Worm (Caenorhabditis elegans) whole organism, L1 larva: ENCODE measurements around the gene sri-33.
"Not testable (repeated sequence)": the region's sequence is repeated elsewhere in the genome, so short reads cannot be mapped to it uniquely, and the experiment has no call there.

Experiments used
- F16B12.6 ChIP-seq: fragments of 150-350 bp; optimal IDR thresholded peaks from 2 replicates; lab custom pipeline; 2014; ENCODE audit warnings: missing biosample characterization, missing genetic modification characterization
- aha-1 ChIP-seq: fragments of 150-350 bp; optimal IDR thresholded peaks from 2 replicates; lab custom pipeline; 2014; ENCODE audit warnings: missing biosample characterization, missing genetic modification characterization
- blmp-1 ChIP-seq: fragments of 150-350 bp; optimal IDR thresholded peaks from 2 replicates; lab custom pipeline; 2014; ENCODE audit warnings: missing biosample characterization, missing genetic modification characterization
- ceh-8 ChIP-seq: fragments of 200-800 bp; sonication (Bioruptor generic); optimal IDR thresholded peaks from 2 replicates; lab custom pipeline; 2018; ENCODE audit warnings: mild to moderate bottlenecking, missing genetic modification characterization, moderate library complexity, missing compliant biosample characterization
- ceh-82 ChIP-seq, 3 experiments: fragments of 150-350 bp in 1 of 3; sonication (generic microtip) in 2 of 3; optimal IDR thresholded peaks; 2 replicates each; lab custom pipeline; 2014 to 2017; ENCODE audit warnings: missing biosample characterization in 3 of 3, missing genetic modification characterization in 3 of 3
- ceh-88 ChIP-seq: fragments of 200-800 bp; sonication (Bioruptor generic); IDR thresholded peaks from 2 replicates; pipeline ENCODE4 v1.3.6; 2022; ENCODE audit warnings: missing genetic modification characterization, missing compliant biosample characterization
- ceh-90 ChIP-seq: sonication (generic microtip); optimal IDR thresholded peaks from 2 replicates; lab custom pipeline; 2016; ENCODE audit warnings: missing genetic modification characterization, missing compliant biosample characterization
- dpl-1 ChIP-seq, 3 experiments: fragments of 150-350 bp in 2 of 3; sonication (generic microtip) in 1 of 3; optimal IDR thresholded peaks; 2 replicates each; lab custom pipeline; 2014 to 2017; ENCODE audit warnings: missing biosample characterization in 3 of 3, missing genetic modification characterization in 3 of 3, missing genetic modification reagents in 3 of 3
- efl-1 ChIP-seq, 4 experiments: fragments of 150-350 bp; optimal IDR thresholded peaks in 3 of 4; peaks in 1 of 4; 1 replicate in 1 of 4; 2 replicates in 3 of 4; lab custom pipeline; 2014; ENCODE audit warnings: missing biosample characterization in 2 of 4, missing genetic modification characterization in 2 of 4, missing genetic modification reagents in 2 of 4
- efl-3 ChIP-seq: fragments of 200-800 bp; sonication (Bioruptor generic); optimal IDR thresholded peaks from 2 replicates; lab custom pipeline; 2018; ENCODE audit warnings: mild to moderate bottlenecking, missing genetic modification characterization, missing compliant biosample characterization
- egl-27 ChIP-seq, 2 experiments: fragments of 150-350 bp in 1 of 2; sonication (generic microtip); optimal IDR thresholded peaks; 3 replicates each; lab custom pipeline; 2017 to 2018; ENCODE audit warnings: missing biosample characterization in 2 of 2, missing genetic modification characterization in 2 of 2, missing genetic modification reagents in 2 of 2
- elt-2 ChIP-seq: sonication (generic microtip); optimal IDR thresholded peaks from 2 replicates; lab custom pipeline; 2016; ENCODE audit warnings: missing genetic modification characterization, mild to moderate bottlenecking, inconsistent platforms, missing compliant biosample characterization, missing genetic modification reagents
- fkh-10 ChIP-seq: sonication (generic microtip); optimal IDR thresholded peaks from 2 replicates; lab custom pipeline; 2017; ENCODE audit warnings: missing biosample characterization, missing genetic modification reagents, missing genetic modification characterization
- hpl-2 ChIP-seq: fragments of 150-350 bp; optimal IDR thresholded peaks from 2 replicates; lab custom pipeline; 2014; ENCODE audit warnings: missing biosample characterization, missing genetic modification reagents, missing genetic modification characterization
- irx-1 ChIP-seq: sonication (generic microtip); optimal IDR thresholded peaks from 2 replicates; lab custom pipeline; 2016; ENCODE audit warnings: missing genetic modification characterization, missing compliant biosample characterization
- jun-1 ChIP-seq: fragments of 150-350 bp; optimal IDR thresholded peaks from 2 replicates; lab custom pipeline; 2014; ENCODE audit warnings: missing biosample characterization, missing genetic modification reagents, missing genetic modification characterization
- lin-15B ChIP-seq: fragments of 150-350 bp; sonication (generic microtip); optimal IDR thresholded peaks from 3 replicates; lab custom pipeline; 2014; ENCODE audit warnings: missing biosample characterization, missing genetic modification characterization
- lin-35 ChIP-seq, 2 experiments: fragments of 150-350 bp; optimal IDR thresholded peaks; 2 replicates each; lab custom pipeline; 2014; ENCODE audit warnings: missing biosample characterization in 2 of 2, missing genetic modification characterization in 2 of 2, missing genetic modification reagents in 2 of 2
- lin-39 ChIP-seq: fragments of 150-350 bp; optimal IDR thresholded peaks from 2 replicates; lab custom pipeline; 2014; ENCODE audit warnings: missing biosample characterization, missing genetic modification reagents, missing genetic modification characterization
- lsy-2 ChIP-seq, 2 experiments: fragments of 150-350 bp; optimal IDR thresholded peaks; 2 replicates each; lab custom pipeline; 2014; ENCODE audit warnings: missing biosample characterization in 2 of 2, missing genetic modification characterization in 2 of 2
- mef-2 ChIP-seq: fragments of 150-350 bp; optimal IDR thresholded peaks from 2 replicates; lab custom pipeline; 2014; ENCODE audit warnings: missing biosample characterization, missing genetic modification characterization
- mep-1 ChIP-seq: fragments of 150-350 bp; optimal IDR thresholded peaks from 2 replicates; lab custom pipeline; 2014; ENCODE audit warnings: missing biosample characterization, missing genetic modification characterization
- nhr-19 ChIP-seq: fragments of 200-800 bp; sonication (Bioruptor generic); conservative IDR thresholded peaks from 2 replicates; pipeline ENCODE4 v1.3.6; 2022; ENCODE audit warnings: missing genetic modification characterization, missing compliant biosample characterization
- nhr-90 ChIP-seq: sonication (generic microtip); optimal IDR thresholded peaks from 2 replicates; lab custom pipeline; 2016; ENCODE audit warnings: mild to moderate bottlenecking, missing genetic modification characterization, missing compliant biosample characterization; ENCODE audit not compliant: poor library complexity
- rnt-1 ChIP-seq: sonication (generic microtip); optimal IDR thresholded peaks from 2 replicates; lab custom pipeline; 2016; ENCODE audit warnings: mild to moderate bottlenecking, missing genetic modification characterization, moderate library complexity, missing compliant biosample characterization
- snu-23 ChIP-seq: sonication (generic microtip); optimal IDR thresholded peaks from 2 replicates; lab custom pipeline; 2016; ENCODE audit warnings: missing genetic modification characterization, missing compliant biosample characterization
- sptf-1 ChIP-seq: fragments of 150-350 bp; optimal IDR thresholded peaks from 2 replicates; lab custom pipeline; 2014; ENCODE audit warnings: missing biosample characterization, missing genetic modification characterization
- swsn-7 ChIP-seq: sonication (generic microtip); optimal IDR thresholded peaks from 2 replicates; lab custom pipeline; 2016; ENCODE audit warnings: missing genetic modification characterization, missing compliant biosample characterization
- tbx-2 ChIP-seq: sonication (generic microtip); optimal IDR thresholded peaks from 2 replicates; lab custom pipeline; 2016; ENCODE audit warnings: missing genetic modification characterization, missing compliant biosample characterization
- unc-30 ChIP-seq: sonication (generic microtip); optimal IDR thresholded peaks from 2 replicates; lab custom pipeline; 2017; ENCODE audit warnings: missing biosample characterization, missing genetic modification characterization
- vab-15 ChIP-seq: sonication (generic microtip); optimal IDR thresholded peaks from 2 replicates; lab custom pipeline; 2017; ENCODE audit warnings: missing genotype, mild to moderate bottlenecking, missing genetic modification characterization, missing compliant biosample characterization
- xbp-1 ChIP-seq: sonication (generic microtip); optimal IDR thresholded peaks from 2 replicates; lab custom pipeline; 2016; ENCODE audit warnings: missing genetic modification characterization, missing compliant biosample characterization
- zag-1 ChIP-seq: fragments of 150-350 bp; optimal IDR thresholded peaks from 2 replicates; lab custom pipeline; 2014; ENCODE audit warnings: missing biosample characterization, missing genetic modification characterization
- ztf-11 ChIP-seq, 2 experiments: sonication (generic microtip); optimal IDR thresholded peaks; 2 replicates each; lab custom pipeline; 2016 to 2017; ENCODE audit warnings: missing genetic modification characterization in 2 of 2, missing biosample characterization in 1 of 2, missing compliant biosample characterization in 1 of 2
- ztf-4 ChIP-seq: fragments of 150-350 bp; optimal IDR thresholded peaks from 2 replicates; lab custom pipeline; 2014; ENCODE audit warnings: missing biosample characterization, missing genetic modification characterization

Gene sri-33

DNA sequence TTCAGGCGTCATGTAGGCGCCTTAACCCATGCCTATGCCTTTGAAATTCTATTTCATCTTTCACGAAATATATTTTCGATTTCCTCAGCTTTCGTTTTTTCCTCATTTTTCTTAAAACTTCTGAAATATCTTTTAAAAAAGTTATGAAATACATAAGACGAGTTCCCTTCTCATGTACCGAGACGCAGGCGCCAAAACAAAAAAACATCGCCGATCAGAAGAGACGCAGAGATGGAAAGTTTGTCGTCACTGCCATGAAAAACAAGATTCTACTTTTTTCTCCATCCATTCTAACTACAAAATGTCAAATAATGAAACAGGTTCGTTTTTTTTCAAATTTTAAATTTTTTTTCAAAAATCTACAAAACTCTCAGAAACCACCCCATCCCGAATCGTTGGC lies 27.6 kb downstream of the sri-33 start, which contains the start of gene chil-24 (continued):
- TF ChIP-seq ztf-11 (tag; optimal IDR thresholded peaks at IDR 0.05; lab: Kevin White, UChicago) (no peak), jun-1 (tag; lab: Kevin White, UChicago) (no peak), lin-15B (tag; lab: Kevin White, UChicago) (no peak), egl-27 (tag; optimal IDR thresholded peaks at IDR 0.05; lab: Kevin White, UChicago) (no peak), ceh-8 (GFP tag; lab: Kevin White, UChicago) (no peak), ceh-90 (no peak)

DNA sequence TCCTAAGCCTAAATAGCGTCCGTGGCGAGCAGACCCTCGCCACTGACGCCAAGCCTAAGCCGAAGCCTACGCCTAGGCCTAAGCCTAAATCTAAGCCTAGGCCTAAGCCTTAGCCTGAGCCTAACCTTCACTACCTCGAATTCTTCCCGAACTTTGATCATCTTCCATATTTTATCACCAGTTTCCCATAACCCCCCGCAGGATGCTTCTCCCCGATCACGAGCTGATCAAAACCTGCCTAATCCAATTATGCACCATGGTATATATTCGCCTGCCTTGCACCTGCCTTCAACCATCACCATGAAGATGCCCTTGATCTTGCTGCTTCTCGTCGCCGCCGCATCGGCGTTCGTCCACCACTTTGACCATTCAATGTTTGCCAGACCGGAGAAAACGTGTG lies 29.9 kb downstream of the sri-33 start, which contains the start of gene ins-31:
Gene ins-31 (plus strand): TSS at position 301 of the 400 bp plus-strand sequence.
- TF ChIP-seq nhr-19 (GFP tag; lab: Robert Waterston, UW); lsy-2 (tag; optimal IDR thresholded peaks at IDR 0.05; lab: Kevin White, UChicago); unc-30 (tag; lab: Kevin White, UChicago): not testable (repeated sequence)
- TF ChIP-seq, all 84 proteins: peak for 0; not testable (repeated sequence) for 84

DNA sequence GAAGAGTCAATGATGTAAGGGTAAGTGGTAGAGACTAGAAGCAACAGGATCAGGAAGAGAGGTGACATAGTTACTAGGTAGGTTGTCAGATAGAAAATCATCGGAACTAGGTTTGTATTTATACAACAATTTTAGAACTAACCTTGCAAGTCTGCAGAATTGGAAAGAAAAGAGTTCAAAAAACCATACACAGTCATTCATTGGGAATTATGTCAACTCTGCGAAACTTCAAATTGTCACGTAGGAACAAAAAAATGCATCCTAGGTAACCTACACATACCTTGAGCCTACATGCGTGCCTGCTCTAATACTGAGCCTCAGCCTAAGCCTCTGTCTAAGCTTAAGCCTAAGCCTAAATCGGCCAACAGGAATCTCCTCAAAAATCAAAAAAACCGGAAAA lies 30.3 kb downstream of the sri-33 start, which contains the start of gene ins-19:
Gene ins-19 (minus strand): TSS at position 101 of the 400 bp plus-strand sequence.
- TF ChIP-seq elt-2 = no peak
- no peak for TF ChIP-seq jun-1 (tag; lab: Kevin White, UChicago)
- no peak for TF ChIP-seq fkh-10 (GFP tag; lab: Kevin White, UChicago)
- TF ChIP-seq efl-3 (GFP tag; lab: Kevin White, UChicago) = no peak
- no peak for TF ChIP-seq zag-1 (tag; lab: Kevin White, UChicago)
- no peak for TF ChIP-seq ztf-4 (tag; lab: Kevin White, UChicago)
- TF ChIP-seq ceh-88 (GFP tag; lab: Robert Waterston, UW) = no peak

DNA sequence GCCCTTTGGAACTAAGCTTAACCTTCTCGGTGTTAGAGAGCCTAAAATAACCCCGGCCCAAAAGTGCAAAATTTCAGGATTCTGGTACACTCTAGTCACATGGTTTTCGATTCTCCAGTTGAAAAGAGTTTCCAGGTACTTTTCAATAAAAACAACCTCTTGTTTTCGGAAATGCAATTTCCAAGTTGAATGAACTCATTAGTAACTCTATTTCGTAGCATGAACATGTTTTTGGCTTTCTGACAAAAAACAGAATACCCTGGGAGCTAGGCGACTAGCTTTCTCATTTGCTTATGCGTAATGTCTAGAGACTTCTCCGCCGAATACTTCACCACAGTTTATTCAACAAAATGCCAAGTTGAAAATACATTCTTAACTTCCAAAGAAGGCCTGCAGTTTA lies 33.4 kb downstream of the sri-33 start, which contains the start of gene srh-71:
Gene srh-71 (plus strand): TSS at position 301 of the 400 bp plus-strand sequence.
- TF ChIP-seq elt-2 (no peak), mef-2 (tag; lab: Kevin White, UChicago) (no peak), xbp-1 (tag; lab: Kevin White, UChicago) (no peak), blmp-1 (no peak), snu-23 (GFP tag; lab: Kevin White, UChicago) (no peak), sptf-1 (no peak)

DNA sequence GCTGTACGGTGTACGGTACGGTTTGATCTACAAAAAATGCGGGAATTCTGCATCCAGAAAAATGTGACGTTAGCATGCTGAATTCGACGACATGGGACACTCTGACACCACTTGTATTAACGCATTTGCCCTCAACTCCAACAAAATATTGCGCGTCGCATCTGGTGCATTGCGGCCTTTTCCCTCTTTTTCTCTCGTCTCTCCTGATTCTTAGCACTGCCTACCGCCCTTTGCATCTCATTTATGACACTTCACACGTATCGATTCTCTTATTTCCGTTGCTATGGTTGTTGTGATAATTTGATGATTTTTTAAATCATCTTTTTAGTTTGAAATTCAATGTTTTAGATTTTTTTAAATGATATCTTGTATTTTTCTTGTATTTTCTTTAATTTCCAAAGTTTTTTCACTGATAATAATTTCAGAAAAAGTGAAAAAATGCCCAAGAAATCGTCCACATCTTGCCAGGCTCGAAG lies 37.7 kb downstream of the sri-33 start, which contains the start of gene T10D4.6:
Gene T10D4.6 (plus strand): TSS at position 426 of the 476 bp plus-strand sequence.
- TF ChIP-seq nhr-19 (GFP tag; lab: Robert Waterston, UW) (0 out of 2 replicates have a peak, but pooled peaks have one; percentile 9), F16B12.6 (peak; percentile 80), lsy-2 (tag; optimal IDR thresholded peaks at IDR 0.05; lab: Kevin White, UChicago) (peak in 1 of 2 experiments; percentile 40), lin-39 (tag; lab: Kevin White, UChicago) (no peak), elt-2 (no peak), tbx-2 (tag; lab: Kevin White, UChicago) (peak; percentile 37), ceh-82 (tag; optimal IDR thresholded peaks at IDR 0.05; lab: Kevin White, UChicago) (peak in 1 of 3 experiments; percentile 19), vab-15 (no peak), irx-1 (tag; lab: Kevin White, UChicago) (no peak), aha-1 (tag; lab: Kevin White, UChicago) (no peak), hpl-2 (GFP tag; lab: Kevin White, UChicago) (no peak), swsn-7 (tag; lab: Kevin White, UChicago) (no peak), nhr-90 (no peak), rnt-1 (tag; lab: Kevin White, UChicago) (peak; percentile 22), unc-30 (tag; lab: Kevin White, UChicago) (no peak), mep-1 (peak; percentile 34), snu-23 (GFP tag; lab: Kevin White, UChicago) (peak; percentile 44), efl-1 (optimal IDR thresholded peaks at IDR 0.05; lab: Kevin White, UChicago) (peak; percentile 51 to 67), efl-1 (GFP tag; optimal IDR thresholded peaks at IDR 0.05 in 1 of 2; lab: Kevin White, UChicago) (peak in 1 of 2 experiments; percentile 45), dpl-1 (GFP tag; optimal IDR thresholded peaks at IDR 0.05; lab: Kevin White, UChicago) (peak; percentile 17 to 51 (median 18)), fkh-10 (GFP tag; lab: Kevin White, UChicago) (no peak), lin-35 (GFP tag; optimal IDR thresholded peaks at IDR 0.05; lab: Kevin White, UChicago) (peak; percentile 46 to 63), egl-27 (tag; optimal IDR thresholded peaks at IDR 0.05; lab: Kevin White, UChicago) (no peak)
